Worm (Caenorhabditis elegans): ENCODE data around the gene hrg-9.

DNA sequence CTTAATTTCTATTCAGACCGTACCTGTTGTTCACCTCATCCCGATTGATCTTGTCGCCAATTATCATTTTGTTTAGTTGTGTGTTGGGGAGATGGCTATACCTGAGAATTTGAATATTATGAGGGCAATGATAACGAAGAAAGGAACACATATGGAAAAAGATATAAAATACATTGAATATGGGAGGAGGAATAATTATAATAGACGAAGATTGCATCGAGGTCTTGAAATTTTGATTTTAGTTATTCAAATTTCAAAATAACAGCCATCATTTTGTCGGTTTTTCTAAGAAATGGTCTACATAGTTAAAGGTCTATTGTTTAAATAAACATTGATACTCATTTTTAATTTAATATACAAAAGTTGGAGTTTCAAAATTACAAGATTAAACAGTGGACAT is 23.9 kb upstream of the hrg-9 start, which contains the start of gene shw-3:
- TF ChIP-seq ztf-29 (GFP tag; IDR thresholded peaks at IDR 0.05) (no peak), tab-1 (GFP tag; IDR thresholded peaks at IDR 0.05) (no peak)
